Fruit fly (Drosophila melanogaster): ENCODE data around the gene CG13893.

The CG13893 gene

dm6 chr3L:603847-604550, at the start of gene CG13893:
Gene CG13893 (minus strand): TSS chr3L:604008.
- peak; percentile 36 for TF ChIP-seq noc (tag; optimal IDR thresholded peaks at IDR 0.05)

dm6 chr3L:652637-653036, 48.8 kb upstream of the CG13893 start, which contains the start of gene CG3402:
Gene CG3402 (minus strand): TSS chr3L:652881.
- no peak for TF ChIP-seq noc (tag; optimal IDR thresholded peaks at IDR 0.05)

dm6 chr3L:649025-649769, 45.4 kb upstream of the CG13893 start:
- TF ChIP-seq noc (tag; optimal IDR thresholded peaks at IDR 0.05), result no peak

dm6 chr3L:648155-649024, 44.6 kb upstream of the CG13893 start, which contains the start of gene Gale:
Gene Gale (plus strand): TSS chr3L:648555.
- TF ChIP-seq noc (tag; optimal IDR thresholded peaks at IDR 0.05), result peak; percentile 42

- TF ChIP-seq noc (tag; optimal IDR thresholded peaks at IDR 0.05), result no peak
Observed at dm6 chr3L:647529-647928, 43.7 kb upstream of the CG13893 start.

- TF ChIP-seq noc (tag; optimal IDR thresholded peaks at IDR 0.05), result no peak
Observed at dm6 chr3L:645426-646036, 41.7 kb upstream of the CG13893 start.

- peak; percentile 57 for TF ChIP-seq noc (tag; optimal IDR thresholded peaks at IDR 0.05)
Observed at dm6 chr3L:644111-644718, 40.4 kb upstream of the CG13893 start.

- TF ChIP-seq noc (tag; optimal IDR thresholded peaks at IDR 0.05), result no peak
Observed at dm6 chr3L:642865-643738, 39.3 kb upstream of the CG13893 start.

dm6 chr3L:642146-642864, 38.5 kb upstream of the CG13893 start:
- no peak for TF ChIP-seq noc (tag; optimal IDR thresholded peaks at IDR 0.05)

dm6 chr3L:641436-641835, 37.6 kb upstream of the CG13893 start:
- TF ChIP-seq noc (tag; optimal IDR thresholded peaks at IDR 0.05), result no peak

dm6 chr3L:640324-640974, 36.6 kb upstream of the CG13893 start:
- TF ChIP-seq noc (tag; optimal IDR thresholded peaks at IDR 0.05), result peak; percentile 45

- TF ChIP-seq noc (tag; optimal IDR thresholded peaks at IDR 0.05), result no peak
Observed at dm6 chr3L:639460-640103, 35.8 kb upstream of the CG13893 start.
